Fruit fly (Drosophila melanogaster): ENCODE measurements around the gene cal1.

cal1 gene

DNA sequence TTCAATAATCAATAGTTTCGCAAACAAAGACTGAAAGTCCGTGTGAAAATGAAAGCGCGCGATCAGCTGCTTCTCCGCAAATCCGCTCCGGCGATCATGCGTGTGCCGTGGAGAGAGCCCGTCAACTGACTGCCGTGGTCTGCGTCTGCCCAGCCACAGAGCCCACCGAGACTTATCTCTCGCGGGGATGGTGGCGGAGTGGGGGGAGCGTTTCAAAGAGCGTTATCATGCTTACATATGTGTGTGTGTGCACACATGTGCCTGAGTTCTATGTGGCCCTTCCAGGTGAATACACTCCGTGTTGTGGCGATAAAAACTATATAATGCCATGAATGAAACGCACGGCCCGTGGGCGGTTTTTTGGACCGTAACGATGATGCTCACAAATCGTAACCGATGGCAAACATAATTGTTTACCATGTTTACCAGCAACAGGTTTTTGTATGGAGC lies 10.1 kb upstream of the cal1 start (continued):
- TF ChIP-seq ranshi (GFP tag; IDR thresholded peaks at IDR 0.05) (no peak; the same call in 1 of the 2 replicates), Kr (GFP tag; optimal IDR thresholded peaks at IDR 0.05) (no peak), ttk (GFP tag; IDR thresholded peaks at IDR 0.05) (no peak), chinmo (GFP tag; IDR thresholded peaks at IDR 0.05; ENCODE audit: partially characterized antibody) (peak; percentile 93), CG31388 (GFP tag; optimal IDR thresholded peaks at IDR 0.05) (no peak), sqz (GFP tag; optimal IDR thresholded peaks at IDR 0.05) (no peak), Dek (tag; optimal IDR thresholded peaks at IDR 0.05) (no peak), D (optimal IDR thresholded peaks at IDR 0.05) (no peak), D (GFP tag; optimal IDR thresholded peaks at IDR 0.05) (no peak), lab (GFP tag; optimal IDR thresholded peaks at IDR 0.05) (peak; percentile 64), grn (GFP tag; optimal IDR thresholded peaks at IDR 0.05) (peak; percentile 58), Dbx (GFP tag; IDR thresholded peaks at IDR 0.05) (peak; percentile 39; the same call in 1 of the 3 replicates), Lpt (GFP tag; optimal IDR thresholded peaks at IDR 0.05) (no peak), HLH3B (GFP tag; IDR thresholded peaks at IDR 0.05) (peak; percentile 43; the same call in 1 of the 2 replicates), odd (GFP tag; optimal IDR thresholded peaks at IDR 0.05) (peak; percentile 1), rib (GFP tag; IDR thresholded peaks at IDR 0.05) (peak; percentile 71), sug (tag; optimal IDR thresholded peaks at IDR 0.05) (peak; percentile 90), CG3163 (GFP tag; optimal IDR thresholded peaks at IDR 0.05) (peak; percentile 17), CG5953 (GFP tag; IDR thresholded peaks at IDR 0.05) (peak; percentile 3; the same call in 1 of the 2 replicates), H15 (GFP tag; IDR thresholded peaks at IDR 0.05) (no peak), Max (GFP tag; optimal IDR thresholded peaks at IDR 0.05) (no peak), seq (GFP tag; IDR thresholded peaks at IDR 0.05) (peak; percentile 29; the same call in 1 of the 2 replicates), CG8290 (GFP tag; optimal IDR thresholded peaks at IDR 0.05) (no peak), CG8290 (tag; optimal IDR thresholded peaks at IDR 0.05) (peak in 1 of 2 experiments; percentile 37), MESR4 (GFP tag; optimal IDR thresholded peaks at IDR 0.05) (peak; percentile 13), nom (GFP tag; optimal IDR thresholded peaks at IDR 0.05) (peak; percentile 42), CG10543 (GFP tag; optimal IDR thresholded peaks at IDR 0.05) (peak; percentile 91), CG10959 (GFP tag; IDR thresholded peaks at IDR 0.05) (no peak), CrebB (tag; optimal IDR thresholded peaks at IDR 0.05) (peak; percentile 44), ftz-f1 (GFP tag; optimal IDR thresholded peaks at IDR 0.05) (peak; percentile 63), CG14441 (GFP tag; IDR thresholded peaks at IDR 0.05) (0 out of 2 replicates have a peak, but pooled peaks have one; percentile 9), lmd (GFP tag; IDR thresholded peaks at IDR 0.05) (no peak), Scr (GFP tag; IDR thresholded peaks at IDR 0.05; ENCODE audit: partially characterized antibody) (peak; percentile 24; the same call in 1 of the 2 replicates), knrl (GFP tag; IDR thresholded peaks at IDR 0.05; ENCODE audit: partially characterized antibody) (0 out of 3 replicates have a peak, but pooled peaks have one; percentile 18), Trl (optimal IDR thresholded peaks at IDR 0.05) (peak; percentile 39 to 45), Trl (GFP tag; optimal IDR thresholded peaks at IDR 0.05) (peak; percentile 5), CG12219 (GFP tag; optimal IDR thresholded peaks at IDR 0.05) (peak; percentile 11), kni (GFP tag; optimal IDR thresholded peaks at IDR 0.05) (peak; percentile 39), GATAe (GFP tag; conservative IDR thresholded peaks at IDR 0.05) (peak; percentile 95), NfI (GFP tag; optimal IDR thresholded peaks at IDR 0.05) (no peak), CG42726 (GFP tag; IDR thresholded peaks at IDR 0.05; ENCODE audit: partially characterized antibody) (no peak), CG17829 (tag; optimal IDR thresholded peaks at IDR 0.05) (peak; percentile 18), CG9215 (GFP tag; IDR thresholded peaks at IDR 0.05) (no peak), HLHmδ (GFP tag; optimal IDR thresholded peaks at IDR 0.05) (peak; percentile 51), CG2199 (GFP tag; IDR thresholded peaks at IDR 0.05) (peak; percentile 71; the same call in 1 of the 3 replicates), CG1832 (GFP tag; optimal IDR thresholded peaks at IDR 0.05) (no peak), CG16779 (GFP tag; IDR thresholded peaks at IDR 0.05) (no peak), eve (GFP tag; optimal IDR thresholded peaks at IDR 0.05) (no peak), CG1233 (GFP tag; optimal IDR thresholded peaks at IDR 0.05) (peak; percentile 29), HmgZ (tag; optimal IDR thresholded peaks at IDR 0.05) (peak; percentile 62), vfl (GFP tag; optimal IDR thresholded peaks at IDR 0.05) (peak; percentile 6)

Data from whole organism, embryonic.